Fruit fly (Drosophila melanogaster): ENCODE data around the gene TM9SF2.

TM9SF2 gene

DNA sequence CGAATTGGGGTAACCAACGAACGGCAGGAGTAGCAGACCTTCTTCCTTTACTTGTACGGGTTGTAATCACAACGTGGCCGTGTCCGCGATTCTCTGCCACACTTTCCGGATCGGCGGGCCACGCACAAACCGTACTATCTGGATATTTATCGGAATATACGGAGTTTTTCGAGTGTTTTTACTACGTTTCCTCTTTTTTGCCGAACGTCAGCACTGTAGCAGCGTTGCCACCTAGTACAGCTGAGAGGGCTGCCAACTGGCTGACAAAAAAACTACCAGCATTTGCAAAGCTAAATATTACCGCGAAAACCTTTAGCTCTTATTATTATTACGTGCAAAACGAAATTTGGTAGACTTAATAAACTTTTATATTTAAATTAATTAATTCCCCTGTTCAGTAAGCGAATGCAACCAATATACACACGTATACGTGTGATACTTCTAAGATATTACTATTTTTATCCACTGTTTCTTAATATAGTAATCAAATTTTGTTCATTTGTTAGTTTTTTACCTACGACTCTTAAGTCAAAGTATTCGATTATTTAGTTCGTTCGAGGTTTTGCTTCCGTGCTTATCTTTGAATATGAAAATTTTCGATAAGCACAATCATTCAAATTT is at the start of gene TM9SF2:
TM9SF2 (minus strand) TSS at position 244 of the 621 bp plus-strand sequence.
- TF ChIP-seq CG17801 (GFP tag; optimal IDR thresholded peaks at IDR 0.05; ENCODE audit: partially characterized antibody) = no peak

DNA sequence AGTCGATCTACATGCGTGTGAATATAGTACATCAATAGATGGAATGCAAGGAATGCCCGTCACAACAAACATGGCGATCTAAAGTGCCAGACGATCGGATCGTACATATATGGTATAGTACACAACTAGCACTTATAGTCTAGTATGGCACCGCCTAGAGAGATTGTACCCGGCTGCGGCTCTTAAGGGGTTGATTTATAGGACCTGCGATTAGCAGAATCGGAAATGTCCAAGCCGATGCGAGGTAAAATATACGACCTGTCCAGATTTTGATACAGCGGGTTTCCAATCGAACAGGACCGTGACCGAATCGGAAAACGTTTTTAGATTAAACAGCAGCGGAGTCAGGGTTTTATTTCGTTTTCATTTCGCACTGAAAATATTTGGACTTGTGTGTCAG is 49.8 kb upstream of the TM9SF2 start:
- no peak for TF ChIP-seq CG17801 (GFP tag; optimal IDR thresholded peaks at IDR 0.05; ENCODE audit: partially characterized antibody)

DNA sequence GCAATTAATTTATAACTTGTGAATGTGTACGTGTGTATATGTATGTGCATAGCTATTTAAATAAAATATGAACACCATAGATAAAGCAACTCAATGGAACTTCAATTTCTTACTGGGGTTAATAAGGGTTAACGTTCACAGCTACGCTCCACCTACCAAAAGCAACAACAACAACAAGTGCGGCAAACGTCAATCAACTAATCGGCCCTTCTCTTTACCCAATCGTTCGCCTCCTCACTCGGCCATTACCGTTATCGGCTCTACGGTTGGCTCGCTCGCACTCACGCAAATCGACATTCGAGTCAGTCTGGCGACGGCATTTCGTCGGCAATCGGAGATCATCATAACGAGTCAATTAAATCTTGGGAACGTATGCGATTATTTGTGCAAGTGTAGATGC is 48.9 kb upstream of the TM9SF2 start:
- TF ChIP-seq CG17801 (GFP tag; optimal IDR thresholded peaks at IDR 0.05; ENCODE audit: partially characterized antibody) = no peak

DNA sequence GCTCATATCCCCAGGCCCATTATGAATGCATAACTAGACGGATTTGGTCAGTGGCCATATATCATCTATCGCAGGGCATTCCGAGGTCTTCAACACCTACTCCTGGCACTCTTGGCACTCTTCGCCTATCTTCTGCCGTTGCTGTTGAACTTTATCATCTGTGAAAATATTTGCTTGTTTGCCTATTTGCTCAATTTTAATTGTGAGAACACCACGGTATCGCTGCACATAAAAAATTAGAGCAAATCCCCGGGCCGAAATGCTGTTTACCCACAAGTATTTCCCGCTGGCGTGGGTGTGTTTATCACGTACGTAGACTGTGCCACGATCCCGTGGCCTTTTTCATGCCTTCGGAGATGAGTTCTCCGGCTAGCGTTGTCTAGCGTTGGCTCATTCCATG is 46.7 kb upstream of the TM9SF2 start:
- no peak for TF ChIP-seq CG17801 (GFP tag; optimal IDR thresholded peaks at IDR 0.05; ENCODE audit: partially characterized antibody)

DNA sequence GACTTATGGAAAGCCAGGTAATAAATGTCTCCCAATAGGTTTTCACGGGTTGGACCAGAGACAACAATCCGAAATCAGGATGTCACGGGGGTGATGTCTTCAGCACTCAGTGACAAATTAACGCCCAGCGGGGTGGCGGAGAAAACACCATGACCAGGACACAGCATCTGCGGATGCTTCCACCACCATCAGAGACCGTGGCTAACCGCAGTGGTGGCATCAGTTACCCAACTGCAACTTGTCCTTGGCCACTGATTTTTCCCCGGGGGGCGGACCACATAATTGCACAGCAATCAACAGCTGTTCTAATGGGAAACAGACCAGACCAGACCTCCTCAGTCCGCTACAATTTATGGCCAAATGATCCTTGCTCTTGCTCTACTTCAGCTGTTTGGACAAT is 44.3 kb upstream of the TM9SF2 start:
- no peak for TF ChIP-seq CG17801 (GFP tag; optimal IDR thresholded peaks at IDR 0.05; ENCODE audit: partially characterized antibody)

DNA sequence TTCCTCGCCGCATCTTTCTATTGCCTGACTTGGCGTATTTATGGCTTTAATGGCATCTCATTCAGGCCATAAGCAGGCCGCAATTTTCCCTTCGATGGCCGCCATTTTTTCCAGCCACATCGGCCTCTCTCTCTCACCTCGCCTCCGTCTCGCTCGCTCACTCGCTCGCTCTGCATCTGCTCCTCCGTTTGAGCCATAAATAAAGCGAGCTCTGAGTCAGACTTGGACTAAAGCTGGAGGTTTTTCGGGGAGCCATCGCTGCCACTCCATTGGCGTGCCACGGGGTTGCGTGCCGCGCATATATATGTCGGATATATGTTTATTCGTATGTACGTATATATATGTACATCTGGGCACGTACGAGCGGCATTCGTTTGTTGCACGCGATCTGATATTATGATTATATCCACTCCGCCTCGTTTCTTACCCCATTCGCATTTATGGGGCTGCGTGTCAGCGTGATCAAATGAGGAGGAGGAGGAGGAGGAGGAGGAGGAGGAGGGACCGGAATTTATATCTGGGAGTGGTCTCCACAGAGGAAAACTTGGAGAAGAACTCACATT is 42.9 kb upstream of the TM9SF2 start:
- TF ChIP-seq CG17801 (GFP tag; optimal IDR thresholded peaks at IDR 0.05; ENCODE audit: partially characterized antibody) = no peak

DNA sequence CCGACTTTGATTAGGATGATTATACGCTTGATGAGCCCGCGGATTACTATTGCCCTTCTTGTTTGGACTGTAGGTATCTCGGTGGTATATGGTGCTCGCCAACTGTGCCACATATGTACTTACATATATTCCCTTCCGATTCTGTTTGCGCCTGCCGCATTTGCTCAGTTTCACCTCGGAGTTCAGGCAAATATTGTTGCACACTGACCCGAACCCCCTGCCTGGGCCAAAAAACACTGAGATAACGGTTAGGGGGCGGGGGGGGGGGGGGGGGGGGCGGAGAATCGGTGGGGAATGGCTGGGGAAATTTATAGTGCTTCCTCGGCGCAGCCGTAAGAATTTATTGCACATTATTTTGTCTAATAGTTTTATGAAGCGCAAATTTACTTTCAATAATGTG is 41.8 kb upstream of the TM9SF2 start:
- TF ChIP-seq CG17801 (GFP tag; optimal IDR thresholded peaks at IDR 0.05; ENCODE audit: partially characterized antibody) = no peak

DNA sequence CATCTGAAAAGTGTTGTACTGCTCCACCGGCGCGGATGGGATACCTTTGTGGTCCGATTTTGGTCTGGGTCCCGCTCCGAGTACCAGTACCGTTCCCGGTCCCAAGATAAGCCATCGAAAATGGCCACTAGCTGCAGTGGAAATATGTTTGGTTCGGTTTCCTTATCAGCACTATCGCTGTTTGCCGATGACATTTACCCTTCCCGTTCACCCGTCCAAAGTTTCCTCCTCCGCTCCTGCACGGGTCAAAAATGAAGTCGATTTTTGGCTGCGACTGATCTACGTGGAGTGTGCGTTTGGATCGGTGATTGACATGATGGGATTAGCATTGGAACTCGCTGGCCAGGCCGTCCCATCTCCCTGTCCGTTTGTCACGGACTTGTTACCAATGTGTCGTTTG is 40.4 kb upstream of the TM9SF2 start:
- no peak for TF ChIP-seq CG17801 (GFP tag; optimal IDR thresholded peaks at IDR 0.05; ENCODE audit: partially characterized antibody)

DNA sequence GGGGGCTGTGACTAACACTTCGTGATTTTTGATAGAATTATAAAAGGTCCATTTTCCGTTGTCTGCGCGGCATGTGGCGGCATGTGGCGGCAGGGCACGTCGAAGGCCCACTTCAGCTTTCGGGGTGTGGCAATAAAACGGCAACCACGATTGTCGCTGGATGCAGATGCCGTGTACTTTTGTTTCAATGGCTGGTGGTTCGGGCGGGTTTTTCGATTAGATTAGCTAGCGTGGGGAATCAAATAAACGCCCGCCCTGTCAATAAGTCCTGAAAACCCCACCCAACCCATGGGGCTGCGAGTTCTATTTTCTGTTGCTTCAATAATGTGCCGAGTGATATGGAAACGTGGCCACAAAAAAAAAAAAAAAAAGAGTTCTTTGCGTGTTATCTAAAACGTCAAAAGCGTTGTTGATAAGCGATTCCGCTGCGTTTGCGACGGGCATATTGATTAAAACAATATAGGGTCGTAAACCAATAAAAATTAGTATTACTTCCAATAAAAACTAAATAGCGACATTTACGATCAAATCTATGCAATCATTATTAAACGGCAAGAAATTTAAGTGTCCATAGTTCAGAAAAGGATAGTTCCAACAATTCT is 39.4 kb upstream of the TM9SF2 start:
- peak; percentile 16 for TF ChIP-seq CG17801 (GFP tag; optimal IDR thresholded peaks at IDR 0.05; ENCODE audit: partially characterized antibody)

DNA sequence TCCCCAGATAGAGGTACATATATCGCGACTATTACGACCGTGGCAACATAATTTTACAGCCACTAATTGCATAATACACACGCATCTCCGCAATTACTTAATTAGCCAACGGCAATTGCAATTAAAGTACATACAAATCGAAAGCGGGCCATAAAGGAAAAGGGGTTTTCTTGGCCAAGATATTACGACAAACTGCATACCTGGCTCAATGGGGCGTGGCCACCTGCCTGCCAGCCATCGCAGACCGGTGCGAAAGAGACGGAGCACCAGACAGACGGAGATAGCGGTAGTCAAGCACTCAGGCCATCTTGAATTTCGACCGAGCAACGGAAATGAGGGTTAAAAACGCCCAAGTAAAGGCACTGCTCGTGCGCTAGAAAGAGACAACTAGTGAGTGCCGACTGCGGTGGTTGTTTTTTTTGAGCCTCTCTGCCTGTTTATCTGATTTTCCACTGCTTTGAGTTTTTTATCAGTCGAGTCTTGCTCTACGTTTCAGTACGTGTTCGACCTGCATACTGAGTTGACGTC is 36.2 kb upstream of the TM9SF2 start, which contains the start of gene cad:
cad (plus strand) TSS at position 490 of the 528 bp plus-strand sequence.
- peak; percentile 10 for TF ChIP-seq CG17801 (GFP tag; optimal IDR thresholded peaks at IDR 0.05; ENCODE audit: partially characterized antibody)

DNA sequence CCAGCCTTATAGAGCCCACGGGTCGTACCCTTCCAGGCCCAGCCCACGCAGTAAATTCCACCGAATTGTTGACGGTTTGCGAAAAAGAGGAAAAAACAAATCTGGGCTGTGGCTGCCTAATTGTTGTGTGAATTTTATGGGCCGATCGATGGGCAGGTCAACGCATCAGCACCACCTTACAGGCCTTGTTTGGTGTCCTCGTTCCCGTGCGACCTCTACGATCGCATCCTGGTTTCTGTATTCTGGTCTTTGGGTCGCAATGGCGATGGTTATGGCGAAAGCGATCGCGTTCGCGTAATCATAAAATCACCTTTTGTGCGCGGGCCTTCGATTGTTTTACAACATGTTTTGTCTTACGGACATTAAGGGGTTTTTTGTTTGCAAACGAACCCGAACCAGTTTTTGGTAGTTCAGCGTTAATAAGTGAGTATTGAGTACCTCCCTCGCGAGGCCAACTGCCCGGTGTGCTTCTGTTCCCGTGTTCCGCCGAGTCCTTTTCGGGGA is 34.5 kb upstream of the TM9SF2 start:
- TF ChIP-seq CG17801 (GFP tag; optimal IDR thresholded peaks at IDR 0.05; ENCODE audit: partially characterized antibody) = no peak

DNA sequence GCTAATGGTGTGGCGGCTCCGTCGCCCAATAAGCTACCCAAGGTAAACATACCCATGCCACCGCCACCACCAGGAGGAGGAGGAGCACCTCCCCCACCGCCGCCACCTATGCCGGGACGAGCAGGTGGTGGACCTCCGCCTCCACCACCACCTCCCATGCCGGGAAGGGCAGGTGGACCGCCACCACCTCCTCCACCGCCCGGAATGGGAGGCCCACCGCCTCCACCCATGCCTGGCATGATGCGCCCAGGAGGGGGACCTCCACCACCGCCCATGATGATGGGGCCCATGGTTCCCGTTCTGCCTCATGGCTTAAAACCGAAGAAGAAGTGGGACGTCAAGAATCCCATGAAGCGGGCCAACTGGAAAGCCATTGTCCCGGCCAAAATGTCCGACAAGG is 30.6 kb upstream of the TM9SF2 start:
- TF ChIP-seq CG17801 (GFP tag; optimal IDR thresholded peaks at IDR 0.05; ENCODE audit: partially characterized antibody) = no peak

DNA sequence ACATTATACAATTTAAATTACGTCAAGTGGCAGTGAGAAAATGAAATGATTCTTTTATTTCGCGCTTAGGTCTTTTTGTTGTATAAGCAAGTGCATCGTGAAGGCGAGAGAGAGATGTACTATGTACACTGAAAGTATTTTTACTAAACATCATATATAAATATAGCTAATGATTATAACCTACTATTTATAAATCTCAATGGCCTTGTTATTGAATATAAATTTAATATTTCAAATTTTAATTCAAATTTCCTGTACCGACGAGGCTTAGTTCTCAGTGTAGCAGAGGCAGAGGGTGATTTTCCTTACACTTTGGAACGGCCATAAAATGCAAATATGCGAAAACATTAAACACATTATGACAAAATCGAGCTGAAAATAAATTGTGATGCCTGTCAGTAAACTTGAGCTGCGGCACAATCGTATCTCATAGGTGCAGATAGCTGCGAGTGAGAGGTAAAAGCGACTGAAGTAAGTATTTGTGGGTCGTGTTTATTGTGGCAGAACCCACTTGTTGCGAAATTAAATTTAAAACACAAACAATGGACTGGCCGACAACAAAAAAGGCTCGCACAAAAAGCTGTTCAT is 27.9 kb upstream of the TM9SF2 start:
- peak; percentile 96 for TF ChIP-seq CG17801 (GFP tag; optimal IDR thresholded peaks at IDR 0.05; ENCODE audit: partially characterized antibody)

DNA sequence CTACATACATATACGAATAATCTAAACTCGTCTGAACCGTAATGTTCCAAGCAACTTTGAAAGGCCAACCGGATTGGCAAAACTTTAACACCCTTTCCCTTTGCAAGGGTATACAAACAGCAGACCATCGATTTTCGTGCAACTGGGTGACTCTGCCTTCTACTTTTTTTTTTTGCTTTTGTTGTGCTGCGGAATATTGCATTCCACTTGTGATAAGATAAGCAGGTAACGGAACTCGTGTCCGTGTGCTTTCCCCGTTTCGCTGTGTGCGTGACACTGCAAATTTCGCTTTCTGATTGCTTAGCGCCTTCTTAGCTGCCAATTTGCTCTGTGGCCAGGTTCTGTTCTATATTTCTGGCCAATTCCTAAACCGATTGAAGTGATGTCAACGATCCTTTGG is 26.8 kb upstream of the TM9SF2 start:
- no peak for TF ChIP-seq CG17801 (GFP tag; optimal IDR thresholded peaks at IDR 0.05; ENCODE audit: partially characterized antibody)

DNA sequence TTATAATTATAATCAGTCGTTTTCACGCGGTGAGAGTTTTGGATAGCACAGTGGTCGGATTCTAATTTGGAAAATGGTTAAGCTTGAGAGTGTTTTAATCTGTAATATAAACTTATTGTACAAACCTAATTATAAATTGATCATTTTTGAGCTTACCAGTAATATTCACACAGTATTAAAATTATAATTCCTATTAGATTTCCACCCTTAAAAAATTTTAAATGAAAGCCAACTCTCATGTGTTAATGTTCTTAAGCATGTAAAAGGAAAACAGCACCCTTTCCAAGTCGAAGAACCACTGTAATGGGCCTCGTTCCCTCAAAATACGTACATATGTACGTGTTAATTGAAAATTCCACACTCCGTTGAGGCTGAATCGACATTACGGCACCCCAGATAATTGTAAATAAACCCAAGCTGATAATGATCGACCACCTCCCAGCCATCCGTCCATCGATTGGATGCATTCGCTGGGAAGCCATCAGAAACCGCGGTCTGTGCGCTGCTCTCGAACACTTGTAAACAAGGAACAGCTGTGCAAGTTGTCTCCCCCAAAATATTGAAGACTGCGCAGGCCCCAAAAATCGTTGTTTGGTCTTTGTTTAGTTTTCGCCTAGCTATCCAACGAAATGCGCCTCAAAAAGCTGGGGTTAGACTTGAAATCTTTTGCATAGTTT is 25.8 kb upstream of the TM9SF2 start:
- peak; percentile 79 for TF ChIP-seq CG17801 (GFP tag; optimal IDR thresholded peaks at IDR 0.05; ENCODE audit: partially characterized antibody)

Measured in ovary, adult (tissue).